Worm (Caenorhabditis elegans) whole organism, L4 larva: Measurements from ENCODE around the gene rft-1.
A peak's percentile ranks its signal among the peaks of the same experiment; 100 is the strongest.

Experiments used
- D1046.2 ChIP-seq: fragments of 200-800 bp; sonication (Bioruptor generic); IDR thresholded peaks from 2 replicates; pipeline ENCODE4 v1.3.6; 2022; ENCODE audit warnings: missing genetic modification characterization, missing compliant biosample characterization
- T20F7.1 ChIP-seq: fragments of 200-800 bp; sonication (Bioruptor generic); optimal IDR thresholded peaks from 2 replicates; lab custom pipeline; 2018; ENCODE audit warnings: mild to moderate bottlenecking, missing genetic modification characterization, missing compliant biosample characterization
- Y105C5A.15 ChIP-seq: fragments of 200-800 bp; sonication (Bioruptor generic); IDR thresholded peaks from 2 replicates; pipeline ENCODE4 v1.3.6; 2022; ENCODE audit warnings: missing genetic modification characterization, missing compliant biosample characterization
- Y48G9A.11 ChIP-seq: fragments of 200-800 bp; sonication (Bioruptor generic); IDR thresholded peaks from 2 replicates; pipeline ENCODE4 v1.3.6; 2022; ENCODE audit warnings: missing genetic modification reagents, missing genetic modification characterization, missing compliant biosample characterization
- Y5F2A.4 ChIP-seq: fragments of 200-800 bp; sonication (Bioruptor generic); optimal IDR thresholded peaks from 2 replicates; lab custom pipeline; 2018; ENCODE audit warnings: mild to moderate bottlenecking, missing genetic modification characterization, missing compliant biosample characterization
- aha-1 ChIP-seq: fragments of 150-350 bp; peaks from one replicate; lab custom pipeline; 2014; ENCODE audit warnings: missing biosample characterization, missing genetic modification characterization
- attf-4 ChIP-seq: sonication (generic microtip); optimal IDR thresholded peaks from 3 replicates; lab custom pipeline; 2017; ENCODE audit warnings: missing biosample characterization, missing genetic modification characterization
- cey-2 ChIP-seq: sonication (generic microtip); optimal IDR thresholded peaks from 3 replicates; lab custom pipeline; 2017; ENCODE audit warnings: missing genetic modification characterization, mild to moderate bottlenecking, missing compliant biosample characterization, antibody characterized with exemption, borderline replicate concordance; ENCODE audit not compliant: insufficient read depth
- ctbp-1 ChIP-seq: fragments of 200-800 bp; sonication (Bioruptor generic); IDR thresholded peaks from 2 replicates; pipeline ENCODE4 v1.3.6; 2022; ENCODE audit warnings: missing genetic modification reagents, missing genetic modification characterization, missing compliant biosample characterization
- daf-16 ChIP-seq, 3 experiments: sonication (generic microtip); optimal IDR thresholded peaks; 2 replicates each; lab custom pipeline; 2016 to 2017; ENCODE audit warnings: missing genetic modification characterization in 3 of 3, missing genetic modification reagents in 3 of 3, mild to moderate bottlenecking in 2 of 3, missing compliant biosample characterization in 2 of 3, missing biosample characterization in 1 of 3, moderate library complexity in 1 of 3
- daf-19 ChIP-seq: fragments of 200-800 bp; sonication (Bioruptor generic); conservative IDR thresholded peaks from 2 replicates; pipeline ENCODE4 v1.3.6; 2022; ENCODE audit warnings: missing genetic modification characterization, missing compliant biosample characterization
- dmd-6 ChIP-seq: fragments of 200-800 bp; sonication (Bioruptor generic); IDR thresholded peaks from 2 replicates; pipeline ENCODE4 v1.3.6; 2022; ENCODE audit warnings: missing genetic modification reagents, missing genetic modification characterization, missing compliant biosample characterization
- duxl-1 ChIP-seq: sonication (generic microtip); optimal IDR thresholded peaks from 2 replicates; lab custom pipeline; 2016; ENCODE audit warnings: mild to moderate bottlenecking, missing genetic modification characterization, moderate library complexity, missing compliant biosample characterization; ENCODE audit not compliant: poor library complexity
- dve-1 ChIP-seq: sonication (generic microtip); optimal IDR thresholded peaks from 2 replicates; lab custom pipeline; 2017; ENCODE audit warnings: antibody characterized with exemption, mild to moderate bottlenecking, missing genetic modification characterization, missing compliant biosample characterization; ENCODE audit not compliant: insufficient read depth
- egl-27 ChIP-seq: sonication (generic microtip); optimal IDR thresholded peaks from 3 replicates; lab custom pipeline; 2017; ENCODE audit warnings: missing biosample characterization, missing genetic modification reagents, missing genetic modification characterization
- egl-43 ChIP-seq: fragments of 200-800 bp; sonication (Bioruptor generic); IDR thresholded peaks from 2 replicates; pipeline ENCODE4 v1.3.6; 2022; ENCODE audit warnings: missing genetic modification reagents, missing genetic modification characterization, missing compliant biosample characterization
- hif-1 ChIP-seq, 2 experiments: sonication (generic microtip); optimal IDR thresholded peaks; 2 replicates each; lab custom pipeline; 2016 to 2017; ENCODE audit warnings: missing compliant biosample characterization in 2 of 2, missing genetic modification characterization in 2 of 2, missing genetic modification reagents in 2 of 2, missing genotype in 2 of 2, mild to moderate bottlenecking in 1 of 2
- hlh-11 ChIP-seq: fragments of 200-800 bp; sonication (Bioruptor generic); optimal IDR thresholded peaks from 2 replicates; lab custom pipeline; 2018; ENCODE audit warnings: mild to moderate bottlenecking, missing genetic modification characterization, missing compliant biosample characterization
- hlh-30 ChIP-seq: sonication (generic microtip); optimal IDR thresholded peaks from 2 replicates; lab custom pipeline; 2017; ENCODE audit warnings: antibody characterized with exemption, mild to moderate bottlenecking, missing genetic modification characterization, missing compliant biosample characterization; ENCODE audit not compliant: insufficient read depth
- hmg-1.1 ChIP-seq: fragments of 200-800 bp; sonication (Bioruptor generic); IDR thresholded peaks from 2 replicates; pipeline ENCODE4 v1.3.6; 2022; ENCODE audit warnings: missing genetic modification reagents, missing genetic modification characterization, missing compliant biosample characterization
- jun-1 ChIP-seq: fragments of 150-350 bp; optimal IDR thresholded peaks from 2 replicates; lab custom pipeline; 2014; ENCODE audit warnings: missing biosample characterization, missing genetic modification reagents, missing genetic modification characterization
- lin-13 ChIP-seq: fragments of 150-350 bp; optimal IDR thresholded peaks from 2 replicates; lab custom pipeline; 2014; ENCODE audit warnings: missing biosample characterization, missing genetic modification reagents, missing genetic modification characterization
- lsy-2 ChIP-seq, 2 experiments: fragments of 150-350 bp in 1 of 2; sonication (generic microtip) in 1 of 2; optimal IDR thresholded peaks; 2 replicates each; lab custom pipeline; 2014 to 2017; ENCODE audit warnings: missing biosample characterization in 2 of 2, missing genetic modification characterization in 2 of 2
- madf-9 ChIP-seq: fragments of 200-800 bp; sonication (Bioruptor generic); conservative IDR thresholded peaks from 2 replicates; pipeline ENCODE4 v1.3.6; 2022; ENCODE audit warnings: missing genetic modification reagents, missing genetic modification characterization, missing compliant biosample characterization
- mdl-1 ChIP-seq, 2 experiments: fragments of 150-350 bp in 1 of 2; sonication (generic microtip) in 1 of 2; optimal IDR thresholded peaks; 2 replicates each; lab custom pipeline; 2014 to 2017; ENCODE audit warnings: missing biosample characterization in 2 of 2, missing genetic modification characterization in 2 of 2
- mdt-29 ChIP-seq: fragments of 200-800 bp; sonication (Bioruptor generic); IDR thresholded peaks from 2 replicates; pipeline ENCODE4 v1.3.6; 2022; ENCODE audit warnings: missing genetic modification reagents, missing genetic modification characterization, missing compliant biosample characterization
- mep-1 ChIP-seq: fragments of 150-350 bp; sonication (generic microtip); optimal IDR thresholded peaks from 3 replicates; lab custom pipeline; 2014; ENCODE audit warnings: missing biosample characterization, missing genetic modification characterization
- mxl-2 ChIP-seq: fragments of 200-800 bp; sonication (Bioruptor generic); conservative IDR thresholded peaks from 2 replicates; pipeline ENCODE4 v1.3.6; 2022; ENCODE audit warnings: missing genetic modification reagents, missing genetic modification characterization, missing compliant biosample characterization
- mxl-3 ChIP-seq: fragments of 200-800 bp; sonication (Bioruptor generic); optimal IDR thresholded peaks from 2 replicates; lab custom pipeline; 2018; ENCODE audit warnings: mild to moderate bottlenecking, missing genetic modification characterization, missing compliant biosample characterization
- nhr-102 ChIP-seq: sonication (generic microtip); optimal IDR thresholded peaks from 2 replicates; lab custom pipeline; 2016; ENCODE audit warnings: mild to moderate bottlenecking, missing genetic modification characterization, moderate library complexity, missing compliant biosample characterization
- nhr-111 ChIP-seq: fragments of 200-800 bp; sonication (Bioruptor generic); optimal IDR thresholded peaks from 2 replicates; lab custom pipeline; 2018; ENCODE audit warnings: mild to moderate bottlenecking, missing genetic modification characterization, missing compliant biosample characterization
- nhr-237 ChIP-seq: sonication (generic microtip); optimal IDR thresholded peaks from 2 replicates; lab custom pipeline; 2017; ENCODE audit warnings: missing biosample characterization, missing genetic modification characterization
- nhr-25 ChIP-seq: sonication (generic microtip); optimal IDR thresholded peaks from 2 replicates; lab custom pipeline; 2017; ENCODE audit warnings: missing genetic modification characterization, mild to moderate bottlenecking, missing compliant biosample characterization, antibody characterized with exemption, moderate library complexity, borderline replicate concordance; ENCODE audit not compliant: insufficient read depth
- nhr-28 ChIP-seq: fragments of 150-350 bp; optimal IDR thresholded peaks from 2 replicates; lab custom pipeline; 2014; ENCODE audit warnings: missing biosample characterization, missing genetic modification characterization
- nhr-48 ChIP-seq: sonication (generic microtip); optimal IDR thresholded peaks from 2 replicates; lab custom pipeline; 2016; ENCODE audit warnings: mild to moderate bottlenecking, missing genetic modification characterization, missing compliant biosample characterization
- pha-4 ChIP-seq, 2 experiments: fragments of 150-350 bp in 1 of 2; fragments of 200-800 bp in 1 of 2; sonication (Bioruptor generic) in 1 of 2; IDR thresholded peaks in 1 of 2; optimal IDR thresholded peaks in 1 of 2; 2 replicates each; pipeline versions ENCODE4 v1.3.6 to Lab custom; 2014 to 2022; ENCODE audit warnings: missing genetic modification characterization in 2 of 2, missing genetic modification reagents in 2 of 2, missing biosample characterization in 1 of 2, missing compliant biosample characterization in 1 of 2
- pqm-1 ChIP-seq: sonication (generic microtip); optimal IDR thresholded peaks from 2 replicates; lab custom pipeline; 2017; ENCODE audit warnings: missing biosample characterization, missing genetic modification characterization
- rbr-2 ChIP-seq: sonication (generic microtip); optimal IDR thresholded peaks from 2 replicates; lab custom pipeline; 2016; ENCODE audit warnings: missing genotype, missing genetic modification characterization, missing compliant biosample characterization
- tag-97 ChIP-seq: fragments of 200-800 bp; sonication (Bioruptor generic); IDR thresholded peaks from 2 replicates; pipeline ENCODE4 v1.3.6; 2022; ENCODE audit warnings: missing genetic modification characterization, missing compliant biosample characterization
- tra-1 ChIP-seq: fragments of 200-800 bp; sonication (Bioruptor generic); IDR thresholded peaks from 2 replicates; pipeline ENCODE4 v1.3.6; 2022; ENCODE audit warnings: missing genetic modification reagents, missing genetic modification characterization, missing compliant biosample characterization
- unc-39 ChIP-seq: sonication (generic microtip); optimal IDR thresholded peaks from 2 replicates; lab custom pipeline; 2017; ENCODE audit warnings: missing biosample characterization, missing genetic modification characterization
- unc-62 ChIP-seq, 3 experiments: fragments of 150-350 bp in 1 of 3; sonication (generic microtip); optimal IDR thresholded peaks in 2 of 3; peaks in 1 of 3; 1 replicate in 1 of 3; 2 replicates in 2 of 3; lab custom pipeline; 2014 to 2017; ENCODE audit warnings: missing biosample characterization in 3 of 3, missing genetic modification characterization in 3 of 3, missing genetic modification reagents in 3 of 3, missing genotype in 1 of 3
- zfp-3 ChIP-seq: fragments of 200-800 bp; sonication (Bioruptor generic); conservative IDR thresholded peaks from 2 replicates; pipeline ENCODE4 v1.3.6; 2022; ENCODE audit warnings: missing genetic modification reagents, missing genetic modification characterization, missing compliant biosample characterization
- ztf-7 ChIP-seq: fragments of 150-350 bp; optimal IDR thresholded peaks from 2 replicates; lab custom pipeline; 2014; ENCODE audit warnings: missing biosample characterization, missing genetic modification characterization

The rft-1 gene

DNA sequence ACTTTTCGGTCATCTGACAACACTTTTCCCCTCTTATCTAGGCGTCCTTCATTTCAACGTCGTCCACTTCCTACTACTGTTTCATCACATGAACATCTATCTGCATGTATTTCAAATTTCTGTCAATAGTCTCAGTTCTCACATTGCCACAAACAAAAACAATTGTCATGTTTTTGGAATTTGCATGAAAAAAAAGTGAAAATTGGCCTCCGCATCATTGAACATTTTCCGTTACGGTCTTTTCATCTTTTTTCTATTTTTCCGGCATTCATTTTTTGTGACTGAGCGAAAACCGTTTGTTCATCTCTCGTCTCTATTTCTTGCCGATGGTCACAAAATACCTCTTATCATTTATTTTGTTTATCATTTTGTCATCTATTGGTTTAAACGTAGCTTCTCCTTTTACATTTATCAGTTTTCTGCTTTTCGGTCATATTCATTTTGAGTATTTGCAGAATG lies 40.1 kb upstream of the rft-1 start, which contains the start of gene exc-15:
Gene exc-15, plus strand, starts transcription at position 411 of the 459 bp plus-strand sequence.
- TF ChIP-seq mep-1 (peak; percentile 50), Y48G9A.11 (GFP tag; lab: Robert Waterston, UW) (no peak), D1046.2 (GFP tag; lab: Robert Waterston, UW) (no peak), duxl-1 (tag; lab: Kevin White, UChicago) (no peak), Y5F2A.4 (GFP tag; lab: Kevin White, UChicago) (no peak), attf-4 (tag; lab: Kevin White, UChicago) (no peak), nhr-28 (tag; lab: Kevin White, UChicago) (peak; percentile 76), jun-1 (tag; lab: Kevin White, UChicago) (no peak), ztf-7 (tag; lab: Kevin White, UChicago) (peak; percentile 61), egl-27 (no peak), cey-2 (no peak), hif-1 (tag; optimal IDR thresholded peaks at IDR 0.05; lab: Kevin White, UChicago) (peak in 1 of 2 experiments; percentile 55), Y105C5A.15 (no peak), lin-13 (no peak), pqm-1 (tag; lab: Kevin White, UChicago) (peak; percentile 80), mdl-1 (tag; optimal IDR thresholded peaks at IDR 0.05; lab: Kevin White, UChicago) (peak in 1 of 2 experiments; percentile 43), ctbp-1 (no peak), unc-62 (GFP tag; optimal IDR thresholded peaks at IDR 0.05 in 1 of 2; lab: Kevin White, UChicago) (peak in 1 of 2 experiments; percentile 99), unc-62 (tag; optimal IDR thresholded peaks at IDR 0.05; lab: Kevin White, UChicago) (no peak), unc-39 (tag; lab: Kevin White, UChicago) (no peak), aha-1 (tag; lab: Kevin White, UChicago) (peak; percentile 51), nhr-102 (peak; percentile 36), pha-4 (GFP tag; IDR thresholded peaks at IDR 0.05; lab: Robert Waterston, UW) (no peak), pha-4 (tag; optimal IDR thresholded peaks at IDR 0.05; lab: Kevin White, UChicago) (no peak), hlh-30 (tag; lab: Kevin White, UChicago) (peak; percentile 66), tag-97 (GFP tag; lab: Robert Waterston, UW) (no peak), dmd-6 (GFP tag; lab: Robert Waterston, UW) (peak; percentile 68), daf-19 (GFP tag; lab: Robert Waterston, UW) (0 out of 2 replicates have a peak, but pooled peaks have one; percentile 25), nhr-111 (GFP tag; lab: Kevin White, UChicago) (no peak), tra-1 (0 out of 2 replicates have a peak, but pooled peaks have one; percentile 55), nhr-48 (no peak), zfp-3 (no peak), mdt-29 (GFP tag; lab: Robert Waterston, UW) (no peak), egl-43 (GFP tag; lab: Robert Waterston, UW) (no peak), nhr-237 (tag; lab: Kevin White, UChicago) (peak; percentile 3), lsy-2 (tag; optimal IDR thresholded peaks at IDR 0.05; lab: Kevin White, UChicago) (peak in 1 of 2 experiments; percentile 19), nhr-25 (no peak), daf-16 (GFP tag; optimal IDR thresholded peaks at IDR 0.05; lab: Kevin White, UChicago) (no peak), daf-16 (tag; optimal IDR thresholded peaks at IDR 0.05; lab: Kevin White, UChicago) (peak; percentile 75), rbr-2 (tag; lab: Kevin White, UChicago) (no peak), T20F7.1 (GFP tag; lab: Kevin White, UChicago) (peak; percentile 54), madf-9 (GFP tag; lab: Robert Waterston, UW) (no peak), hlh-11 (tag; lab: Kevin White, UChicago) (peak; percentile 86), dve-1 (peak; percentile 68), hmg-1.1 (GFP tag; lab: Robert Waterston, UW) (no peak), mxl-3 (peak; percentile 26), mxl-2 (GFP tag; lab: Robert Waterston, UW) (no peak)
